Worm (Caenorhabditis elegans) whole organism, L3 larva: Measurements from ENCODE around the gene ZK666.2.
A peak's percentile ranks its signal among the peaks of the same experiment; 100 is the strongest.

ENCODE experiments used
- R02D3.7 ChIP-seq: fragments of 150-350 bp; optimal IDR thresholded peaks from 2 replicates; lab custom pipeline; 2014; ENCODE audit warnings: missing biosample characterization, missing genetic modification characterization
- ZK546.5 ChIP-seq: sonication (generic microtip); optimal IDR thresholded peaks from 2 replicates; lab custom pipeline; 2017; ENCODE audit warnings: missing biosample characterization, missing genetic modification characterization
- ama-1 ChIP-seq: fragments of 150-350 bp; optimal IDR thresholded peaks from 2 replicates; lab custom pipeline; 2018
- ceh-16 ChIP-seq: sonication (generic microtip); optimal IDR thresholded peaks from 2 replicates; lab custom pipeline; 2017; ENCODE audit warnings: missing biosample characterization, missing genetic modification characterization
- ceh-28 ChIP-seq: fragments of 150-350 bp; optimal IDR thresholded peaks from 2 replicates; lab custom pipeline; 2014; ENCODE audit warnings: missing biosample characterization, missing genetic modification reagents, missing genetic modification characterization
- ceh-82 ChIP-seq: fragments of 150-350 bp; optimal IDR thresholded peaks from 2 replicates; lab custom pipeline; 2014; ENCODE audit warnings: missing biosample characterization, missing genetic modification characterization
- ceh-9 ChIP-seq: sonication (generic microtip); optimal IDR thresholded peaks from 2 replicates; lab custom pipeline; 2018; ENCODE audit warnings: missing biosample characterization, missing genetic modification characterization
- egl-27 ChIP-seq: sonication (generic microtip); optimal IDR thresholded peaks from 4 replicates; lab custom pipeline; 2017; ENCODE audit warnings: missing biosample characterization, missing genetic modification reagents, missing genetic modification characterization
- elt-1 ChIP-seq: fragments of 150-350 bp; optimal IDR thresholded peaks from 2 replicates; lab custom pipeline; 2014; ENCODE audit warnings: missing biosample characterization, missing genetic modification characterization
- elt-2 ChIP-seq: sonication (generic microtip); optimal IDR thresholded peaks from 2 replicates; lab custom pipeline; 2016; ENCODE audit warnings: missing genetic modification reagents, mild to moderate bottlenecking, missing genetic modification characterization, missing compliant biosample characterization
- elt-3 ChIP-seq, 3 experiments: fragments of 150-350 bp in 1 of 3; sonication (generic microtip) in 2 of 3; optimal IDR thresholded peaks; 2 replicates in 2 of 3; 4 replicates in 1 of 3; lab custom pipeline; 2014 to 2017; ENCODE audit warnings: missing biosample characterization in 3 of 3, missing genetic modification characterization in 3 of 3
- eor-1 ChIP-seq, 2 experiments: fragments of 150-350 bp; optimal IDR thresholded peaks; 2 replicates each; lab custom pipeline; 2014 to 2018; ENCODE audit warnings: missing biosample characterization in 2 of 2, missing genetic modification characterization in 2 of 2
- fkh-10 ChIP-seq: sonication (generic microtip); optimal IDR thresholded peaks from 2 replicates; lab custom pipeline; 2017; ENCODE audit warnings: missing biosample characterization, missing genetic modification reagents, missing genetic modification characterization
- fkh-2 ChIP-seq: fragments of 150-350 bp; optimal IDR thresholded peaks from 2 replicates; lab custom pipeline; 2014; ENCODE audit warnings: missing biosample characterization, missing genetic modification reagents, missing genetic modification characterization
- fos-1 ChIP-seq: fragments of 150-350 bp; optimal IDR thresholded peaks from 2 replicates; lab custom pipeline; 2014; ENCODE audit warnings: missing biosample characterization, missing genetic modification characterization
- hmg-11 ChIP-seq: sonication (generic microtip); optimal IDR thresholded peaks from 2 replicates; lab custom pipeline; 2016; ENCODE audit warnings: missing genetic modification characterization, missing compliant biosample characterization
- jun-1 ChIP-seq: fragments of 150-350 bp; optimal IDR thresholded peaks from 2 replicates; lab custom pipeline; 2014; ENCODE audit warnings: missing biosample characterization, missing genetic modification reagents, missing genetic modification characterization
- lin-15B ChIP-seq: fragments of 150-350 bp; optimal IDR thresholded peaks from 2 replicates; lab custom pipeline; 2014; ENCODE audit warnings: missing biosample characterization, missing genetic modification characterization
- lin-39 ChIP-seq: fragments of 150-350 bp; optimal IDR thresholded peaks from 2 replicates; lab custom pipeline; 2018; ENCODE audit warnings: missing biosample characterization, missing genetic modification reagents, missing genetic modification characterization
- lsy-12 ChIP-seq: sonication (generic microtip); optimal IDR thresholded peaks from 2 replicates; lab custom pipeline; 2016; ENCODE audit warnings: mild to moderate bottlenecking, missing genetic modification characterization, missing compliant biosample characterization
- mdl-1 ChIP-seq: fragments of 150-350 bp; optimal IDR thresholded peaks from 2 replicates; lab custom pipeline; 2014; ENCODE audit warnings: missing biosample characterization, missing genetic modification characterization
- mml-1 ChIP-seq: fragments of 150-350 bp; sonication (generic microtip); optimal IDR thresholded peaks from 3 replicates; lab custom pipeline; 2014; ENCODE audit warnings: missing biosample characterization, missing genetic modification characterization
- nfya-1 ChIP-seq: sonication (generic microtip); optimal IDR thresholded peaks from 2 replicates; lab custom pipeline; 2017; ENCODE audit warnings: missing genetic modification characterization, mild to moderate bottlenecking, missing compliant biosample characterization, antibody characterized with exemption, moderate library complexity; ENCODE audit not compliant: insufficient read depth
- nhr-12 ChIP-seq: fragments of 150-350 bp; optimal IDR thresholded peaks from 2 replicates; lab custom pipeline; 2014; ENCODE audit warnings: missing biosample characterization, missing genetic modification characterization
- nhr-23 ChIP-seq: fragments of 150-350 bp; optimal IDR thresholded peaks from 2 replicates; lab custom pipeline; 2014; ENCODE audit warnings: missing biosample characterization, missing genetic modification reagents, missing genetic modification characterization
- nhr-25 ChIP-seq: sonication (generic microtip); optimal IDR thresholded peaks from 2 replicates; lab custom pipeline; 2017; ENCODE audit warnings: missing biosample characterization, missing genetic modification characterization
- nhr-28 ChIP-seq: fragments of 150-350 bp; optimal IDR thresholded peaks from 2 replicates; lab custom pipeline; 2014; ENCODE audit warnings: missing biosample characterization, missing genetic modification characterization
- nhr-43 ChIP-seq: sonication (generic microtip); optimal IDR thresholded peaks from 2 replicates; lab custom pipeline; 2016; ENCODE audit warnings: mild to moderate bottlenecking, missing genetic modification characterization, missing compliant biosample characterization; ENCODE audit not compliant: poor library complexity, severe bottlenecking
- nhr-76 ChIP-seq: fragments of 150-350 bp; sonication (generic microtip); optimal IDR thresholded peaks from 5 replicates; lab custom pipeline; 2014; ENCODE audit warnings: missing biosample characterization, missing genetic modification characterization
- nhr-77 ChIP-seq: fragments of 150-350 bp; optimal IDR thresholded peaks from 2 replicates; lab custom pipeline; 2014; ENCODE audit warnings: missing biosample characterization, missing genetic modification characterization
- pha-4 ChIP-seq: fragments of 150-350 bp; optimal IDR thresholded peaks from 2 replicates; lab custom pipeline; 2014; ENCODE audit warnings: missing biosample characterization, missing genetic modification reagents, missing genetic modification characterization
- pqm-1 ChIP-seq: fragments of 150-350 bp; optimal IDR thresholded peaks from 2 replicates; lab custom pipeline; 2017; ENCODE audit warnings: missing biosample characterization, missing genetic modification characterization, inconsistent platforms
- tbx-2 ChIP-seq: sonication (generic microtip); optimal IDR thresholded peaks from 2 replicates; lab custom pipeline; 2016; ENCODE audit warnings: mild to moderate bottlenecking, missing genetic modification characterization, missing compliant biosample characterization
- unc-39 ChIP-seq: sonication (generic microtip); optimal IDR thresholded peaks from 4 replicates; lab custom pipeline; 2017; ENCODE audit warnings: missing biosample characterization, missing genetic modification characterization
- unc-62 ChIP-seq: fragments of 150-350 bp; sonication (generic microtip); optimal IDR thresholded peaks from 4 replicates; lab custom pipeline; 2014; ENCODE audit warnings: missing biosample characterization, missing genetic modification reagents, missing genetic modification characterization
- zag-1 ChIP-seq: fragments of 150-350 bp; optimal IDR thresholded peaks from 2 replicates; lab custom pipeline; 2014; ENCODE audit warnings: missing biosample characterization, missing genetic modification characterization
- ztf-11 ChIP-seq: fragments of 150-350 bp; optimal IDR thresholded peaks from 2 replicates; lab custom pipeline; 2014; ENCODE audit warnings: missing biosample characterization, missing genetic modification characterization
- ztf-4 ChIP-seq: fragments of 150-350 bp; optimal IDR thresholded peaks from 2 replicates; lab custom pipeline; 2014; ENCODE audit warnings: missing biosample characterization, missing genetic modification characterization

ZK666.2 gene

ce11 chrII:10513377-10513776 lies 41.7 kb upstream of the ZK666.2 start:
- TF ChIP-seq fos-1 (no peak), zag-1 (tag; lab: Kevin White, UChicago) (no peak), ceh-28 (tag; lab: Kevin White, UChicago) (no peak), egl-27 (tag; lab: Kevin White, UChicago) (no peak), fkh-10 (no peak), nhr-77 (tag; lab: Kevin White, UChicago) (no peak), unc-39 (tag; lab: Kevin White, UChicago) (no peak)

- TF ChIP-seq lin-15B (tag; lab: Kevin White, UChicago) (no peak), pha-4 (tag; lab: Kevin White, UChicago) (peak; percentile 63)
- TF ChIP-seq, all 47 proteins: peak for 1
Measured at ce11 chrII:10510242-10510641, 38.6 kb upstream of the ZK666.2 start, which contains the start of gene F59B10.3. TSS of gene F59B10.3 (plus strand) at chrII:10510542.

- TF ChIP-seq ceh-82 (tag; lab: Kevin White, UChicago), result no peak
Measured at ce11 chrII:10509746-10510145, 38.1 kb upstream of the ZK666.2 start, which contains the start of gene F59B10.2. TSS of gene F59B10.2 (minus strand) at chrII:10509846.

ce11 chrII:10507906-10508305 lies 36.2 kb upstream of the ZK666.2 start:
- TF ChIP-seq ama-1 (lab: Kevin White, UChicago) (no peak), egl-27 (tag; lab: Kevin White, UChicago) (no peak), mdl-1 (tag; lab: Kevin White, UChicago) (no peak), ceh-16 (tag; lab: Kevin White, UChicago) (no peak), lin-15B (tag; lab: Kevin White, UChicago) (no peak), R02D3.7 (no peak), hmg-11 (no peak), elt-1 (tag; lab: Kevin White, UChicago) (no peak), nhr-77 (tag; lab: Kevin White, UChicago) (no peak)

- TF ChIP-seq ceh-9 (no peak), nhr-25 (tag; lab: Kevin White, UChicago) (peak; percentile 73), nhr-23 (peak; percentile 46)
Measured at ce11 chrII:10505949-10506348, 34.3 kb upstream of the ZK666.2 start.

ce11 chrII:10504729-10505128 lies 33.0 kb upstream of the ZK666.2 start:
- TF ChIP-seq jun-1 (tag; lab: Kevin White, UChicago) (peak; percentile 35), nhr-28 (tag; lab: Kevin White, UChicago) (no peak), nhr-25 (tag; lab: Kevin White, UChicago) (peak; percentile 46), lin-39 (peak; percentile 20), nfya-1 (tag; lab: Kevin White, UChicago) (peak; percentile 1), hmg-11 (no peak), nhr-23 (peak; percentile 58), pha-4 (tag; lab: Kevin White, UChicago) (peak; percentile 89)

- peak; percentile 56 for TF ChIP-seq elt-1 (tag; lab: Kevin White, UChicago)
- peak; percentile 91 for TF ChIP-seq nhr-23
- TF ChIP-seq egl-27 (tag; lab: Kevin White, UChicago), result no peak
- TF ChIP-seq ztf-4 (tag; lab: Kevin White, UChicago), result no peak
- peak; percentile 84 for TF ChIP-seq ceh-28 (tag; lab: Kevin White, UChicago)
- peak; percentile 67 for TF ChIP-seq ama-1 (lab: Kevin White, UChicago)
- no peak for TF ChIP-seq ztf-11 (tag; lab: Kevin White, UChicago)
- no peak for TF ChIP-seq ZK546.5
- peak; percentile 83 for TF ChIP-seq unc-62 (GFP tag; lab: Kevin White, UChicago)
- peak; percentile 48 for TF ChIP-seq fos-1
- TF ChIP-seq lsy-12 (tag; lab: Kevin White, UChicago), result peak; percentile 92
- no peak for TF ChIP-seq nhr-28 (tag; lab: Kevin White, UChicago)
- TF ChIP-seq hmg-11, result peak; percentile 99
- TF ChIP-seq ceh-16 (tag; lab: Kevin White, UChicago), result no peak
- TF ChIP-seq nfya-1 (tag; lab: Kevin White, UChicago), result peak; percentile 90
- peak; percentile 74 for TF ChIP-seq nhr-43 (tag; lab: Kevin White, UChicago)
- TF ChIP-seq nhr-12 (tag; lab: Kevin White, UChicago), result no peak
- TF ChIP-seq zag-1 (tag; lab: Kevin White, UChicago), result peak; percentile 57
- TF ChIP-seq pqm-1 (tag; lab: Kevin White, UChicago), result peak; percentile 8
- no peak for TF ChIP-seq mml-1 (tag; lab: Kevin White, UChicago)
- TF ChIP-seq nhr-76, result no peak
- TF ChIP-seq elt-2, result peak; percentile 80
- peak; percentile 77 for TF ChIP-seq nhr-25 (tag; lab: Kevin White, UChicago)
- no peak for TF ChIP-seq fkh-2
- peak in 2 of 3 experiments; percentile 18 to 35 for TF ChIP-seq elt-3 (tag; optimal IDR thresholded peaks at IDR 0.05; lab: Kevin White, UChicago)
- no peak for TF ChIP-seq eor-1 (tag; optimal IDR thresholded peaks at IDR 0.05; lab: Kevin White, UChicago)
- peak; percentile 17 for TF ChIP-seq fkh-10
- TF ChIP-seq tbx-2 (tag; lab: Kevin White, UChicago), result peak; percentile 88
- peak; percentile 92 for TF ChIP-seq pha-4 (tag; lab: Kevin White, UChicago)
Measured at ce11 chrII:10502491-10503063, 30.9 kb upstream of the ZK666.2 start, which contains the start of gene myrf-1. TSS of gene myrf-1 (minus strand) at chrII:10502541.
